Fruit fly (Drosophila melanogaster): Measurements from ENCODE around the gene MYPT-75D.

- no peak for TF ChIP-seq Myc (optimal IDR thresholded peaks at IDR 0.05)
- TF ChIP-seq psq (optimal IDR thresholded peaks at IDR 0.05): no peak
These were observed 4.1 kb downstream of the MYPT-75D start for dm6 chr3L:18629874-18630273.

Measured in Kc167 (cell line).